Fruit fly (Drosophila melanogaster) whole organism, embryonic: ENCODE results near the gene CG11409.

Experiments
- Adf1 ChIP-seq: fragments of 200-800 bp; sonication (Bioruptor generic); IDR thresholded peaks from 2 replicates; pipeline ENCODE4 v1.3.6; 2022; ENCODE audit warnings: missing biosample characterization, missing genetic modification characterization
- Aef1 ChIP-seq: fragments of 200-800 bp; sonication (Bioruptor generic); IDR thresholded peaks from 3 replicates; pipeline ENCODE4 v1.3.6; 2022; ENCODE audit warnings: missing biosample characterization, missing genetic modification characterization
- B-H1 ChIP-seq: fragments of 200-800 bp; sonication (Bioruptor generic); IDR thresholded peaks from 3 replicates; pipeline ENCODE4 v1.3.6; 2022; ENCODE audit warnings: missing biosample characterization, missing genetic modification characterization
- B-H2 ChIP-seq: fragments of 200-800 bp; sonication (Bioruptor generic); optimal IDR thresholded peaks from 2 replicates; lab custom pipeline; 2018; ENCODE audit warnings: missing biosample characterization, mild to moderate bottlenecking, missing genetic modification characterization
- CG10321 ChIP-seq: fragments of 200-800 bp; sonication (Bioruptor generic); IDR thresholded peaks from 2 replicates; pipeline ENCODE4 v1.3.6; 2022; ENCODE audit warnings: missing biosample characterization, missing genetic modification characterization
- CG10543 ChIP-seq: fragments of 200-800 bp; sonication (Bioruptor generic); optimal IDR thresholded peaks from 3 replicates; lab custom pipeline; 2017; ENCODE audit warnings: missing biosample characterization, mild to moderate bottlenecking, missing genetic modification characterization, moderate library complexity
- CG10979 ChIP-seq: fragments of 200-800 bp; sonication (Bioruptor generic); optimal IDR thresholded peaks from 2 replicates; lab custom pipeline; 2018; ENCODE audit warnings: missing biosample characterization, mild to moderate bottlenecking, missing genetic modification characterization, moderate library complexity
- CG11504 ChIP-seq: fragments of 200-800 bp; sonication (Bioruptor generic); optimal IDR thresholded peaks from 3 replicates; lab custom pipeline; 2019; ENCODE audit warnings: missing biosample characterization, mild to moderate bottlenecking, missing genetic modification characterization, moderate library complexity
- CG12659 ChIP-seq: fragments of 200-800 bp; sonication (Bioruptor generic); optimal IDR thresholded peaks from 3 replicates; lab custom pipeline; 2017; ENCODE audit warnings: mild to moderate bottlenecking, missing biosample characterization, missing genetic modification reagents, missing genetic modification characterization
- CG13624 ChIP-seq: fragments of 200-800 bp; sonication (Bioruptor generic); optimal IDR thresholded peaks from 2 replicates; lab custom pipeline; 2016; ENCODE audit warnings: missing biosample characterization, missing genetic modification characterization
- CG1602 ChIP-seq: fragments of 200-800 bp; sonication (Bioruptor generic); optimal IDR thresholded peaks from 3 replicates; lab custom pipeline; 2016; ENCODE audit warnings: missing biosample characterization, missing genetic modification characterization
- CG31224 ChIP-seq: fragments of 200-800 bp; sonication (Bioruptor generic); IDR thresholded peaks from 2 replicates; pipeline ENCODE4 v1.3.6; 2022; ENCODE audit warnings: missing biosample characterization, missing genetic modification characterization
- CG33557 ChIP-seq: fragments of 200-800 bp; sonication (Bioruptor generic); optimal IDR thresholded peaks from 2 replicates; lab custom pipeline; 2019; ENCODE audit warnings: missing biosample characterization, mild to moderate bottlenecking, missing genetic modification characterization, moderate library complexity
- CG3407 ChIP-seq: fragments of 200-800 bp; sonication (Bioruptor generic); optimal IDR thresholded peaks from 2 replicates; lab custom pipeline; 2018; ENCODE audit warnings: missing biosample characterization, mild to moderate bottlenecking, missing genetic modification characterization
- CG34376 ChIP-seq: fragments of 200-800 bp; sonication (Bioruptor generic); optimal IDR thresholded peaks from 2 replicates; lab custom pipeline; 2018; ENCODE audit warnings: missing biosample characterization, mild to moderate bottlenecking, missing genetic modification characterization
- CG4328 ChIP-seq: fragments of 200-800 bp; sonication (Bioruptor generic); optimal IDR thresholded peaks from 3 replicates; lab custom pipeline; 2017; ENCODE audit warnings: missing biosample characterization, missing genetic modification reagents, missing genetic modification characterization
- CG4424 ChIP-seq: fragments of 200-800 bp; sonication (Bioruptor generic); optimal IDR thresholded peaks from 3 replicates; lab custom pipeline; 2016; ENCODE audit warnings: missing biosample characterization, missing genetic modification characterization
- CG7963 ChIP-seq: fragments of 200-800 bp; sonication (Bioruptor generic); IDR thresholded peaks from 3 replicates; pipeline ENCODE4 v1.3.6; 2022; ENCODE audit warnings: missing biosample characterization, missing genetic modification characterization; ENCODE audit not compliant: partially characterized antibody
- CG8290 ChIP-seq, 3 experiments: fragments of 200-800 bp; sonication (Bioruptor generic); optimal IDR thresholded peaks; 2 replicates each; lab custom pipeline; 2016 to 2019; ENCODE audit warnings: missing biosample characterization in 3 of 3, missing genetic modification characterization in 3 of 3, mild to moderate bottlenecking in 2 of 3, moderate library complexity in 1 of 3
- Chrac-16 ChIP-seq: fragments of 200-800 bp; sonication (Bioruptor generic); optimal IDR thresholded peaks from 3 replicates; lab custom pipeline; 2016; ENCODE audit warnings: missing biosample characterization, missing genetic modification characterization
- Deaf1 ChIP-seq: fragments of 200-800 bp; optimal IDR thresholded peaks from 3 replicates; lab custom pipeline; 2019; ENCODE audit warnings: missing biosample characterization, mild to moderate bottlenecking, missing genetic modification characterization, moderate library complexity
- E2f2 ChIP-seq: fragments of 200-800 bp; sonication (Bioruptor generic); IDR thresholded peaks from 2 replicates; pipeline ENCODE4 v1.3.6; 2022; ENCODE audit warnings: missing biosample characterization, missing genetic modification characterization
- ERR ChIP-seq: fragments of 200-800 bp; sonication (Bioruptor generic); optimal IDR thresholded peaks from 2 replicates; lab custom pipeline; 2016; ENCODE audit warnings: missing biosample characterization, missing genetic modification characterization
- Ets65A ChIP-seq: fragments of 200-800 bp; sonication (Bioruptor generic); peaks from one replicate; lab custom pipeline; 2016; ENCODE audit warnings: missing biosample characterization, missing genetic modification characterization
- GATAe ChIP-seq: fragments of 200-800 bp; sonication (Bioruptor generic); conservative IDR thresholded peaks from 2 replicates; pipeline ENCODE4 v1.3.6; 2022; ENCODE audit warnings: missing biosample characterization, missing genetic modification characterization
- NFAT ChIP-seq: fragments of 200-800 bp; sonication (Bioruptor generic); IDR thresholded peaks from 2 replicates; pipeline ENCODE4 v1.3.6; 2022; ENCODE audit warnings: missing biosample characterization, missing genetic modification characterization
- Nf-YB ChIP-seq: fragments of 200-800 bp; sonication (Bioruptor generic); optimal IDR thresholded peaks from 3 replicates; lab custom pipeline; 2019; ENCODE audit warnings: missing biosample characterization, mild to moderate bottlenecking, missing genetic modification characterization, moderate library complexity
- Nf-YC ChIP-seq: fragments of 200-800 bp; optimal IDR thresholded peaks from 3 replicates; lab custom pipeline; 2019; ENCODE audit warnings: missing biosample characterization, mild to moderate bottlenecking, missing genetic modification characterization, moderate library complexity
- Oli ChIP-seq: fragments of 200-800 bp; sonication (Bioruptor generic); optimal IDR thresholded peaks from 2 replicates; lab custom pipeline; 2018; ENCODE audit warnings: missing biosample characterization, mild to moderate bottlenecking, missing genetic modification characterization, moderate library complexity
- Poxn ChIP-seq: fragments of 200-800 bp; sonication (Bioruptor generic); IDR thresholded peaks from 2 replicates; pipeline ENCODE4 v1.3.6; 2022; ENCODE audit warnings: missing biosample characterization, missing genetic modification characterization
- Six4 ChIP-seq: fragments of 200-800 bp; sonication (Bioruptor generic); optimal IDR thresholded peaks from 2 replicates; lab custom pipeline; 2016; ENCODE audit warnings: missing biosample characterization, missing genetic modification characterization
- Usf ChIP-seq: fragments of 200-800 bp; sonication (Bioruptor generic); optimal IDR thresholded peaks from 2 replicates; lab custom pipeline; 2017; ENCODE audit warnings: missing genotype, missing biosample characterization, missing genetic modification characterization
- abd-A ChIP-seq: fragments of 200-800 bp; sonication (Bioruptor generic); optimal IDR thresholded peaks from 3 replicates; lab custom pipeline; 2019; ENCODE audit warnings: missing biosample characterization, mild to moderate bottlenecking, missing genetic modification characterization, moderate library complexity
- caup ChIP-seq: fragments of 200-800 bp; sonication (Bioruptor generic); optimal IDR thresholded peaks from 3 replicates; lab custom pipeline; 2017; ENCODE audit warnings: missing biosample characterization, mild to moderate bottlenecking, missing genetic modification characterization, moderate library complexity; ENCODE audit not compliant: severe bottlenecking
- chinmo ChIP-seq: fragments of 200-800 bp; sonication (Bioruptor generic); IDR thresholded peaks from 4 replicates; pipeline ENCODE4 v1.3.6; 2022; ENCODE audit warnings: missing biosample characterization, missing genetic modification characterization; ENCODE audit not compliant: partially characterized antibody
- crol ChIP-seq: fragments of 200-800 bp; sonication (Bioruptor generic); IDR thresholded peaks from 2 replicates; pipeline ENCODE4 v1.3.6; 2022; ENCODE audit warnings: missing biosample characterization, missing genetic modification characterization
- cwo ChIP-seq: fragments of 200-800 bp; sonication (Bioruptor generic); optimal IDR thresholded peaks from 3 replicates; lab custom pipeline; 2017; ENCODE audit warnings: missing biosample characterization, missing genetic modification characterization, mild to moderate bottlenecking, moderate library complexity, missing genetic modification reagents
- dmrt99B ChIP-seq: fragments of 200-800 bp; sonication (Bioruptor generic); optimal IDR thresholded peaks from 2 replicates; lab custom pipeline; 2018; ENCODE audit warnings: missing biosample characterization, mild to moderate bottlenecking, missing genetic modification characterization, moderate library complexity
- exex ChIP-seq: fragments of 200-800 bp; sonication (Bioruptor generic); optimal IDR thresholded peaks from 4 replicates; lab custom pipeline; 2018; ENCODE audit warnings: missing biosample characterization, mild to moderate bottlenecking, missing genetic modification characterization, moderate library complexity
- eyg ChIP-seq: fragments of 200-800 bp; sonication (Bioruptor generic); optimal IDR thresholded peaks from 3 replicates; lab custom pipeline; 2016; ENCODE audit warnings: missing biosample characterization, missing genetic modification characterization
- grn ChIP-seq: fragments of 200-800 bp; sonication (Bioruptor generic); optimal IDR thresholded peaks from 3 replicates; lab custom pipeline; 2017; ENCODE audit warnings: missing biosample characterization, missing genetic modification characterization
- insv ChIP-seq, 2 experiments: fragments of 200-800 bp; sonication (Bioruptor generic); optimal IDR thresholded peaks; 3 replicates each; lab custom pipeline; 2016 to 2018; ENCODE audit warnings: missing biosample characterization in 2 of 2, missing genetic modification characterization in 2 of 2
- kay ChIP-seq: fragments of 200-800 bp; sonication (Bioruptor generic); optimal IDR thresholded peaks from 2 replicates; lab custom pipeline; 2016; ENCODE audit warnings: missing biosample characterization, missing genetic modification characterization
- oc ChIP-seq: fragments of 200-800 bp; sonication (Bioruptor generic); optimal IDR thresholded peaks from 2 replicates; lab custom pipeline; 2018; ENCODE audit warnings: missing biosample characterization, mild to moderate bottlenecking, missing genetic modification characterization, moderate library complexity
- sd ChIP-seq: fragments of 200-800 bp; sonication (Bioruptor generic); optimal IDR thresholded peaks from 3 replicates; lab custom pipeline; 2018; ENCODE audit warnings: missing biosample characterization, mild to moderate bottlenecking, missing genetic modification characterization, moderate library complexity
- sens ChIP-seq: fragments of 200-800 bp; sonication (Bioruptor generic); peaks from one replicate; lab custom pipeline; 2016; ENCODE audit warnings: missing biosample characterization, missing genetic modification characterization
- sug ChIP-seq: fragments of 200-800 bp; optimal IDR thresholded peaks from 2 replicates; lab custom pipeline; 2019; ENCODE audit warnings: missing biosample characterization, mild to moderate bottlenecking, missing genetic modification characterization, moderate library complexity
- trem ChIP-seq: fragments of 200-800 bp; optimal IDR thresholded peaks from 3 replicates; lab custom pipeline; 2019; ENCODE audit warnings: missing biosample characterization, mild to moderate bottlenecking, missing genetic modification characterization, moderate library complexity

The CG11409 gene

DNA sequence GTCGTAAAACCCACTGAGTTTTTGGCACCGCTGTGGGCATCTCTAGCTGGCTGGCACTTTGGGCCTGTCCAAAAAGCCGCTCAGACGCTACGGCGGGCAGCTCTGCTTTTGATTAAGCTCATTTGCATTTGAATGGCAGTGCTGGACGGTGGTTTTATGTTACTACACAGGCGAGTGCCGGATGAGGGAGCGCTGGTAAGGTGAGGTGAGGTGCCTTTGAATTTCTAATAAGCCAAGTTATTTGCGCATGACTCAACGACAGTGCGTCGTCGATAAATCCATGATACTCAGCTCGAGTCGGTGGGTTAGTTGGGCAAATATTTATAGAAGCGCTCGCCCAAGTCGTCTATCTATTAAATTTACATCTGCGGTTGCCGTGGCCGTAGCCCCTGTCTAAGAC, 57.1 kb downstream of the CG11409 start (continued):
- no peak; the same call in 1 of the 2 replicates for TF ChIP-seq Adf1 (GFP tag; lab: Robert Waterston, UW)
- no peak for TF ChIP-seq CG11504 (tag; lab: Kevin White, UChicago)
- no peak for TF ChIP-seq ERR (GFP tag; lab: Kevin White, UChicago)
- peak; percentile 45 for TF ChIP-seq sens
- TF ChIP-seq abd-A (tag; lab: Kevin White, UChicago): peak; percentile 81

dm6 chrX:1282953-1283568, 58.3 kb downstream of the CG11409 start:
- TF ChIP-seq CG12659 (GFP tag; lab: Kevin White, UChicago) (no peak), oc (no peak), CG10321 (GFP tag; lab: Robert Waterston, UW) (no peak), Deaf1 (tag; lab: Kevin White, UChicago) (peak; percentile 72), Nf-YB (GFP tag; lab: Kevin White, UChicago) (peak; percentile 91), Nf-YC (peak; percentile 90), exex (peak; percentile 88), caup (GFP tag; lab: Kevin White, UChicago) (no peak), B-H1 (GFP tag; lab: Robert Waterston, UW) (no peak), dmrt99B (tag; lab: Kevin White, UChicago) (no peak), insv (GFP tag; optimal IDR thresholded peaks at IDR 0.05; lab: Kevin White, UChicago) (no peak), Aef1 (no peak), CG4328 (GFP tag; lab: Kevin White, UChicago) (no peak), Ets65A (GFP tag; lab: Kevin White, UChicago) (no peak), CG3407 (GFP tag; lab: Kevin White, UChicago) (no peak), GATAe (GFP tag; lab: Robert Waterston, UW) (peak; percentile 51; the same call in 1 of the 2 replicates), grn (GFP tag; lab: Kevin White, UChicago) (peak; percentile 73), CG33557 (no peak), eyg (GFP tag; lab: Kevin White, UChicago) (no peak), crol (no peak), Oli (no peak), CG1602 (GFP tag; lab: Kevin White, UChicago) (no peak), CG13624 (GFP tag; lab: Kevin White, UChicago) (no peak), B-H2 (no peak), Usf (GFP tag; lab: Kevin White, UChicago) (no peak), sug (tag; lab: Kevin White, UChicago) (peak; percentile 45), cwo (GFP tag; lab: Kevin White, UChicago) (no peak), Chrac-16 (GFP tag; lab: Kevin White, UChicago) (no peak)

dm6 chrX:1282433-1282832, 59.0 kb downstream of the CG11409 start:
- TF ChIP-seq NFAT (GFP tag; lab: Robert Waterston, UW) (0 out of 2 replicates have a peak, but pooled peaks have one; percentile 25), CG4424 (GFP tag; lab: Kevin White, UChicago) (no peak), Adf1 (GFP tag; lab: Robert Waterston, UW) (peak; percentile 42), E2f2 (GFP tag; lab: Robert Waterston, UW) (no peak), chinmo (0 out of 4 replicates have a peak, but pooled peaks have one; percentile 20), Poxn (GFP tag; lab: Robert Waterston, UW) (no peak), CG31224 (GFP tag; lab: Robert Waterston, UW) (no peak), crol (peak; percentile 92), CG8290 (GFP tag; optimal IDR thresholded peaks at IDR 0.05; lab: Kevin White, UChicago) (no peak), CG8290 (tag; optimal IDR thresholded peaks at IDR 0.05; lab: Kevin White, UChicago) (peak in 1 of 2 experiments; percentile 10), sug (tag; lab: Kevin White, UChicago) (peak; percentile 27), ERR (GFP tag; lab: Kevin White, UChicago) (peak; percentile 7), CG7963 (no peak), kay (peak; percentile 35), CG10979 (tag; lab: Kevin White, UChicago) (no peak), Six4 (GFP tag; lab: Kevin White, UChicago) (no peak), CG10543 (GFP tag; lab: Kevin White, UChicago) (peak; percentile 26), CG34376 (GFP tag; lab: Kevin White, UChicago) (peak; percentile 36), sd (tag; lab: Kevin White, UChicago) (peak; percentile 89), trem (tag; lab: Kevin White, UChicago) (no peak)
